Fruit fly (Drosophila melanogaster): ENCODE results near the gene Rim2.

DNA sequence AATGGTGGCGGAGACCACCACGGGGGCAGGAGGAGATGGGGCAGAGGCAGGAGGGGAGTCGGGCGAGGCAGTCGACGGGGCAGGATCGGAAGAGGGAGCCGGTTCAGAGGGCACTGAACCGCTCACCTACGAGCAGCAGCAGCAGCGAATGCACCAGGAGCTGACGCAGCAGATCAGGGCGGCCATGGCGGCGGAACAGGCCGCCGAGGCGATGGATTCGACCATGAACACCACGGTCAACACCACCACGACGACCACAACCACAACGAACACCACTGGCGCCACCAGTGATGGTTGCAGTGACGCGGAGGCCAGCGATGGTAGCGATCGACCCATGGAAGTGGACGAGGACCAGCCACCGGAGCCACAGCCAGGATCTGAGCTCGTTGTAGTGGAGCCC lies 27.9 kb downstream of the Rim2 start:
- no peak for TF ChIP-seq psq (optimal IDR thresholded peaks at IDR 0.05)
- no peak for TF ChIP-seq usp (GFP tag; optimal IDR thresholded peaks at IDR 0.05)
- no peak for TF ChIP-seq CG8478 (optimal IDR thresholded peaks at IDR 0.05)
- no peak for TF ChIP-seq EcR (GFP tag; optimal IDR thresholded peaks at IDR 0.05)
- no peak for TF ChIP-seq pan (optimal IDR thresholded peaks at IDR 0.05)

Measured in whole organism.